Fruit fly (Drosophila melanogaster) S2 (cell line): ENCODE results near the gene CG13117.

Experiments used
- CG8478 ChIP-seq: fragments of >200 bp; optimal IDR thresholded peaks from 2 replicates; lab custom pipeline; 2018
- CTCF ChIP-seq, 2 experiments: fragments of >200 bp; optimal IDR thresholded peaks; 2 replicates each; lab custom pipeline; 2018

DNA sequence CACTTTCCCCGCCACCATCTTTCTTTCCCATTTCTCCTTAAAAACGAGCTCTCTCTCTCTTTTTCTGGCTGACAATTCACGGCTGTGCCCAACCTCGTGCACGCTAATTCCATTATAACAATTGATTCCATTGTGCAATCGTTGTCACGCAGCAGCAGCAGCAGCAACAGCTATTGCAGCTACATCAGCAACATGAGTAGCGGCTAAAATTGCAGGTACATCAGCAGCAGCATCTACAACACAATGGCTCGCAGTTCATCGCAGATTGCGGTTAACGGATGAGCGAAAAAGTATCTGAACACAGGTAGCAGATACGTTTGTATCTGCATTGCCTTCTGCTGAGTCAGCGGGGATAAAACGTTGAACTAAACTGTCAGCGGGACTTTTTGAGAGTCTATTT is 31.2 kb upstream of the CG13117 start:
- TF ChIP-seq CG8478 (no peak), CTCF (optimal IDR thresholded peaks at IDR 0.05; lab: Kevin White, UChicago) (no peak)
